Worm (Caenorhabditis elegans) whole organism, mixed stage, embryonic: ENCODE results near the gene clec-5.

Experiments used
- M03D4.4 ChIP-seq: sonication (generic microtip); optimal IDR thresholded peaks from 2 replicates; lab custom pipeline; 2017; ENCODE audit warnings: mild to moderate bottlenecking, missing genetic modification characterization, missing compliant biosample characterization
- bed-3 ChIP-seq: fragments of 200-800 bp; sonication (Bioruptor generic); optimal IDR thresholded peaks from 3 replicates; lab custom pipeline; 2018; ENCODE audit warnings: mild to moderate bottlenecking, missing genetic modification characterization, moderate library complexity, missing compliant biosample characterization
- blmp-1 ChIP-seq: fragments of 150-350 bp; optimal IDR thresholded peaks from 2 replicates; lab custom pipeline; 2014; ENCODE audit warnings: missing biosample characterization, missing genetic modification characterization
- ceh-39 ChIP-seq: fragments of 150-350 bp; optimal IDR thresholded peaks from 2 replicates; lab custom pipeline; 2014; ENCODE audit warnings: missing biosample characterization, missing genetic modification characterization
- ceh-43 ChIP-seq: fragments of 200-800 bp; sonication (Bioruptor generic); optimal IDR thresholded peaks from 2 replicates; lab custom pipeline; 2018; ENCODE audit warnings: mild to moderate bottlenecking, missing genetic modification characterization, moderate library complexity, missing compliant biosample characterization
- ceh-83 ChIP-seq: fragments of 200-800 bp; sonication (Bioruptor generic); optimal IDR thresholded peaks from 2 replicates; lab custom pipeline; 2018; ENCODE audit warnings: mild to moderate bottlenecking, missing genetic modification characterization, missing compliant biosample characterization
- ces-1 ChIP-seq: fragments of 150-350 bp; optimal IDR thresholded peaks from 2 replicates; lab custom pipeline; 2014; ENCODE audit warnings: missing biosample characterization, missing genetic modification reagents, missing genetic modification characterization
- cnd-1 ChIP-seq: fragments of 200-800 bp; sonication (Bioruptor generic); optimal IDR thresholded peaks from 2 replicates; lab custom pipeline; 2018; ENCODE audit warnings: mild to moderate bottlenecking, missing genetic modification characterization, missing compliant biosample characterization
- drap-1 ChIP-seq: fragments of 200-800 bp; sonication (Bioruptor generic); optimal IDR thresholded peaks from 3 replicates; lab custom pipeline; 2018; ENCODE audit warnings: mild to moderate bottlenecking, missing genetic modification characterization, missing compliant biosample characterization
- elt-1 ChIP-seq: sonication (generic microtip); optimal IDR thresholded peaks from 2 replicates; lab custom pipeline; 2017; ENCODE audit warnings: missing genetic modification characterization, mild to moderate bottlenecking, missing compliant biosample characterization, antibody characterized with exemption, moderate library complexity, borderline replicate concordance; ENCODE audit not compliant: insufficient read depth
- elt-3 ChIP-seq: fragments of 150-350 bp; optimal IDR thresholded peaks from 2 replicates; lab custom pipeline; 2014; ENCODE audit warnings: missing biosample characterization, missing genetic modification characterization
- flh-1 ChIP-seq: fragments of 200-800 bp; sonication (Bioruptor generic); optimal IDR thresholded peaks from 2 replicates; lab custom pipeline; 2018; ENCODE audit warnings: mild to moderate bottlenecking, missing genetic modification characterization, moderate library complexity, missing compliant biosample characterization
- ham-2 ChIP-seq: fragments of 200-800 bp; sonication (Bioruptor generic); optimal IDR thresholded peaks from 2 replicates; lab custom pipeline; 2018; ENCODE audit warnings: mild to moderate bottlenecking, missing genetic modification characterization, missing compliant biosample characterization
- hlh-1 ChIP-seq: fragments of 150-350 bp; optimal IDR thresholded peaks from 2 replicates; lab custom pipeline; 2014; ENCODE audit warnings: missing biosample characterization, missing genetic modification reagents, missing genetic modification characterization
- lin-13 ChIP-seq: fragments of 150-350 bp; optimal IDR thresholded peaks from 2 replicates; lab custom pipeline; 2014; ENCODE audit warnings: missing biosample characterization, missing genetic modification characterization
- lin-32 ChIP-seq: fragments of 200-800 bp; sonication (Bioruptor generic); optimal IDR thresholded peaks from 2 replicates; lab custom pipeline; 2018; ENCODE audit warnings: mild to moderate bottlenecking, missing genetic modification characterization, missing compliant biosample characterization
- lsy-2 ChIP-seq: fragments of 150-350 bp; optimal IDR thresholded peaks from 2 replicates; lab custom pipeline; 2014; ENCODE audit warnings: missing biosample characterization, missing genetic modification characterization
- mab-5 ChIP-seq: fragments of 150-350 bp; optimal IDR thresholded peaks from 2 replicates; lab custom pipeline; 2014; ENCODE audit warnings: missing biosample characterization, missing genetic modification characterization
- mep-1 ChIP-seq: fragments of 150-350 bp; optimal IDR thresholded peaks from 2 replicates; lab custom pipeline; 2017; ENCODE audit warnings: missing biosample characterization, missing genetic modification reagents, missing genetic modification characterization, inconsistent platforms
- mls-2 ChIP-seq: sonication (generic microtip); optimal IDR thresholded peaks from 2 replicates; lab custom pipeline; 2016; ENCODE audit warnings: mild to moderate bottlenecking, missing genetic modification characterization, moderate library complexity, missing compliant biosample characterization
- nhr-12 ChIP-seq: fragments of 150-350 bp; optimal IDR thresholded peaks from 2 replicates; lab custom pipeline; 2014; ENCODE audit warnings: missing biosample characterization, missing genetic modification characterization
- nhr-2 ChIP-seq: fragments of 150-350 bp; optimal IDR thresholded peaks from 2 replicates; lab custom pipeline; 2014; ENCODE audit warnings: missing biosample characterization, missing genetic modification characterization
- nhr-237 ChIP-seq: fragments of 150-350 bp; optimal IDR thresholded peaks from 2 replicates; lab custom pipeline; 2014; ENCODE audit warnings: missing biosample characterization, missing genetic modification characterization
- nhr-28 ChIP-seq: fragments of 150-350 bp; optimal IDR thresholded peaks from 2 replicates; lab custom pipeline; 2014; ENCODE audit warnings: missing biosample characterization, missing genetic modification characterization
- nhr-76 ChIP-seq: sonication (generic microtip); optimal IDR thresholded peaks from 2 replicates; lab custom pipeline; 2017; ENCODE audit warnings: missing biosample characterization, missing genetic modification characterization
- pha-4 ChIP-seq: fragments of 150-350 bp; optimal IDR thresholded peaks from 2 replicates; lab custom pipeline; 2018; ENCODE audit warnings: missing biosample characterization, missing genetic modification reagents, missing genetic modification characterization
- sem-2 ChIP-seq: fragments of 200-800 bp; sonication (Bioruptor generic); optimal IDR thresholded peaks from 2 replicates; lab custom pipeline; 2018; ENCODE audit warnings: mild to moderate bottlenecking, missing genetic modification characterization, missing compliant biosample characterization
- snpc-4 ChIP-seq: fragments of 150-350 bp; optimal IDR thresholded peaks from 2 replicates; lab custom pipeline; 2014; ENCODE audit warnings: missing biosample characterization, missing genetic modification characterization
- sptf-1 ChIP-seq: sonication (generic microtip); optimal IDR thresholded peaks from 2 replicates; lab custom pipeline; 2017; ENCODE audit warnings: mild to moderate bottlenecking, missing genetic modification characterization, moderate library complexity, missing compliant biosample characterization
- tbx-8 ChIP-seq: fragments of 200-800 bp; sonication (Bioruptor generic); optimal IDR thresholded peaks from 2 replicates; lab custom pipeline; 2018; ENCODE audit warnings: mild to moderate bottlenecking, missing genetic modification characterization, moderate library complexity, missing compliant biosample characterization
- unc-120 ChIP-seq: sonication (generic microtip); optimal IDR thresholded peaks from 2 replicates; lab custom pipeline; 2017; ENCODE audit warnings: missing genetic modification characterization, missing compliant biosample characterization; ENCODE audit not compliant: poor library complexity, severe bottlenecking
- unc-39 ChIP-seq: fragments of 150-350 bp; optimal IDR thresholded peaks from 2 replicates; lab custom pipeline; 2014; ENCODE audit warnings: missing biosample characterization, missing genetic modification characterization
- unc-62 ChIP-seq: fragments of 150-350 bp; optimal IDR thresholded peaks from 2 replicates; lab custom pipeline; 2014; ENCODE audit warnings: missing biosample characterization, missing genetic modification reagents, missing genetic modification characterization
- zip-8 ChIP-seq: fragments of 150-350 bp; optimal IDR thresholded peaks from 2 replicates; lab custom pipeline; 2014; ENCODE audit warnings: missing biosample characterization, missing genetic modification characterization
- ztf-11 ChIP-seq: fragments of 150-350 bp; optimal IDR thresholded peaks from 2 replicates; lab custom pipeline; 2014; ENCODE audit warnings: missing biosample characterization, missing genetic modification characterization

clec-5 gene

DNA sequence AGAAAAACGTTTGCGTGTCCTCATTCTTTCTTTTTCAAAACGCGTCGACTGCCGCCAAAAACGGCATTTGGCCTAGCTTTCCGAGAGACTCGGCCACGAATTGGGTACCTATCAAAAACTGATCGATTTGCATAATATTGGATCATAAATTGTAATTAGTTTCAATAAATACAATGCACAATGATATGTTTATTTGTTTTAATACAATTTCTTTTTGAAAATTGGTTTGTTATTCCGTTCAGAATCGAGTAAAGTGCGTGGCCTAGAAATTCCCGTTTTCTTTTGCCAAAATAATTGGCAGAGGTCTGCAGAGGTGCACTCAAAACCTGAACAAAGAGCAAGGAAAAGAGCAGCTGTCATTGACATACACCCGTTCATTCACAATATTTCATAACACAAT lies 22.0 kb upstream of the clec-5 start, which contains the start of gene F26F4.8:
TSS of gene F26F4.8 (minus strand) at position 69 of the 400 bp plus-strand sequence.
- no peak for TF ChIP-seq nhr-28 (tag; lab: Kevin White, UChicago)
- no peak for TF ChIP-seq zip-8
- TF ChIP-seq lsy-2 (tag; lab: Kevin White, UChicago) = no peak
- TF ChIP-seq hlh-1 (tag; lab: Kevin White, UChicago) = peak; percentile 37
- TF ChIP-seq blmp-1 (tag; lab: Kevin White, UChicago) = no peak
- TF ChIP-seq ztf-11 = no peak
- TF ChIP-seq unc-62 = no peak
- TF ChIP-seq M03D4.4 (tag; lab: Kevin White, UChicago) = no peak
- TF ChIP-seq bed-3 (GFP tag; lab: Kevin White, UChicago) = no peak
- TF ChIP-seq mls-2 (tag; lab: Kevin White, UChicago) = no peak
- no peak for TF ChIP-seq snpc-4 (tag; lab: Kevin White, UChicago)
- TF ChIP-seq nhr-237 (tag; lab: Kevin White, UChicago) = no peak
- peak; percentile 26 for TF ChIP-seq sptf-1
- peak; percentile 2 for TF ChIP-seq ces-1
- peak; percentile 43 for TF ChIP-seq ceh-83
- no peak for TF ChIP-seq nhr-2 (tag; lab: Kevin White, UChicago)
- peak; percentile 18 for TF ChIP-seq mep-1 (tag; lab: Kevin White, UChicago)
- no peak for TF ChIP-seq flh-1 (GFP tag; lab: Kevin White, UChicago)
- no peak for TF ChIP-seq ceh-39 (tag; lab: Kevin White, UChicago)
- TF ChIP-seq nhr-12 (tag; lab: Kevin White, UChicago) = no peak
- peak; percentile 2 for TF ChIP-seq lin-32 (GFP tag; lab: Kevin White, UChicago)
- TF ChIP-seq ham-2 (GFP tag; lab: Kevin White, UChicago) = no peak
- TF ChIP-seq pha-4 (tag; lab: Kevin White, UChicago) = no peak
- no peak for TF ChIP-seq sem-2 (GFP tag; lab: Kevin White, UChicago)
- TF ChIP-seq tbx-8 = no peak
- TF ChIP-seq nhr-76 (tag; lab: Kevin White, UChicago) = no peak
- no peak for TF ChIP-seq cnd-1 (tag; lab: Kevin White, UChicago)
- TF ChIP-seq unc-39 (tag; lab: Kevin White, UChicago) = no peak
- TF ChIP-seq elt-1 (tag; lab: Kevin White, UChicago) = no peak
- TF ChIP-seq elt-3 (tag; lab: Kevin White, UChicago) = no peak
- TF ChIP-seq mab-5 (tag; lab: Kevin White, UChicago) = no peak
- TF ChIP-seq lin-13 (tag; lab: Kevin White, UChicago) = no peak
- no peak for TF ChIP-seq drap-1 (GFP tag; lab: Kevin White, UChicago)
- peak; percentile 19 for TF ChIP-seq ceh-43 (GFP tag; lab: Kevin White, UChicago)
- peak; percentile 92 for TF ChIP-seq unc-120

ce11 chrIII:4903784-4904183 lies 20.4 kb upstream of the clec-5 start, which contains the start of gene kbp-2:
Gene kbp-2, minus strand, starts transcription at chrIII:4903884.
- TF ChIP-seq nhr-28 (tag; lab: Kevin White, UChicago) (no peak), ceh-39 (tag; lab: Kevin White, UChicago) (no peak), ces-1 (no peak), pha-4 (tag; lab: Kevin White, UChicago) (no peak), sptf-1 (no peak), nhr-237 (tag; lab: Kevin White, UChicago) (no peak), sem-2 (GFP tag; lab: Kevin White, UChicago) (no peak), bed-3 (GFP tag; lab: Kevin White, UChicago) (no peak), unc-120 (no peak), drap-1 (GFP tag; lab: Kevin White, UChicago) (no peak), ham-2 (GFP tag; lab: Kevin White, UChicago) (no peak), ceh-83 (no peak), zip-8 (no peak), tbx-8 (no peak), mls-2 (tag; lab: Kevin White, UChicago) (no peak), lin-32 (GFP tag; lab: Kevin White, UChicago) (no peak), hlh-1 (tag; lab: Kevin White, UChicago) (no peak), elt-1 (tag; lab: Kevin White, UChicago) (no peak), nhr-2 (tag; lab: Kevin White, UChicago) (no peak), mep-1 (tag; lab: Kevin White, UChicago) (no peak)
- TF ChIP-seq, all 35 proteins: peak for 0

ce11 chrIII:4900260-4900659 lies 16.9 kb upstream of the clec-5 start, which contains the start of gene tag-340:
Gene tag-340, plus strand, starts transcription at chrIII:4900508.
- no peak for TF ChIP-seq nhr-2 (tag; lab: Kevin White, UChicago)
- TF ChIP-seq drap-1 (GFP tag; lab: Kevin White, UChicago) = no peak
- no peak for TF ChIP-seq bed-3 (GFP tag; lab: Kevin White, UChicago)
- TF ChIP-seq nhr-28 (tag; lab: Kevin White, UChicago) = no peak
- TF ChIP-seq M03D4.4 (tag; lab: Kevin White, UChicago) = no peak
- TF ChIP-seq nhr-12 (tag; lab: Kevin White, UChicago) = no peak
- no peak for TF ChIP-seq pha-4 (tag; lab: Kevin White, UChicago)
- no peak for TF ChIP-seq sptf-1
- no peak for TF ChIP-seq snpc-4 (tag; lab: Kevin White, UChicago)
- TF ChIP-seq nhr-237 (tag; lab: Kevin White, UChicago) = no peak
- TF ChIP-seq lin-13 (tag; lab: Kevin White, UChicago) = no peak
- no peak for TF ChIP-seq ceh-83
- TF ChIP-seq mep-1 (tag; lab: Kevin White, UChicago) = no peak
- no peak for TF ChIP-seq ceh-43 (GFP tag; lab: Kevin White, UChicago)
- no peak for TF ChIP-seq ztf-11
- TF ChIP-seq flh-1 (GFP tag; lab: Kevin White, UChicago) = no peak
- no peak for TF ChIP-seq elt-3 (tag; lab: Kevin White, UChicago)
- TF ChIP-seq lsy-2 (tag; lab: Kevin White, UChicago) = no peak
- TF ChIP-seq lin-32 (GFP tag; lab: Kevin White, UChicago) = no peak
